Worm (Caenorhabditis elegans) whole organism, young adult: ENCODE measurements around the gene K05B2.2.
A peak's percentile ranks its signal among the peaks of the same experiment; 100 is the strongest.

ENCODE experiments used
- F39B2.1 ChIP-seq: fragments of 200-800 bp; sonication (Bioruptor generic); IDR thresholded peaks from 2 replicates; pipeline ENCODE4 v1.3.6; 2022; ENCODE audit warnings: missing genetic modification reagents, missing genetic modification characterization, missing compliant biosample characterization
- K11D2.4 ChIP-seq: fragments of 200-800 bp; sonication (Bioruptor generic); IDR thresholded peaks from 2 replicates; pipeline ENCODE4 v1.3.6; 2022; ENCODE audit warnings: missing genetic modification reagents, missing genetic modification characterization, missing compliant biosample characterization
- Y56A3A.18 ChIP-seq: fragments of 200-800 bp; sonication (Bioruptor generic); IDR thresholded peaks from 2 replicates; pipeline ENCODE4 v1.3.6; 2022; ENCODE audit warnings: missing genetic modification reagents, missing genetic modification characterization, missing compliant biosample characterization
- ZK185.1 ChIP-seq: sonication (generic microtip); optimal IDR thresholded peaks from 2 replicates; lab custom pipeline; 2016; ENCODE audit warnings: mild to moderate bottlenecking, missing genetic modification characterization, missing compliant biosample characterization; ENCODE audit not compliant: poor library complexity, severe bottlenecking
- ama-1 ChIP-seq, 3 experiments: fragments of 150-350 bp in 1 of 3; sonication (generic microtip) in 2 of 3; optimal IDR thresholded peaks; 2 replicates each; lab custom pipeline; 2014 to 2018; ENCODE audit warnings: missing biosample characterization in 2 of 3, missing genetic modification characterization in 2 of 3, missing genetic modification reagents in 2 of 3
- aptf-2 ChIP-seq: fragments of 200-800 bp; sonication (Bioruptor generic); conservative IDR thresholded peaks from 2 replicates; pipeline ENCODE4 v1.3.6; 2022; ENCODE audit warnings: missing genetic modification reagents, missing genetic modification characterization, missing compliant biosample characterization
- attf-6 ChIP-seq: fragments of 200-800 bp; sonication (Bioruptor generic); IDR thresholded peaks from 2 replicates; pipeline ENCODE4 v1.3.6; 2022; ENCODE audit warnings: missing genetic modification reagents, missing genetic modification characterization, missing compliant biosample characterization
- ceh-27 ChIP-seq: fragments of 200-800 bp; sonication (Bioruptor generic); optimal IDR thresholded peaks from 2 replicates; lab custom pipeline; 2018; ENCODE audit warnings: mild to moderate bottlenecking, missing genetic modification characterization, moderate library complexity, missing compliant biosample characterization
- ceh-40 ChIP-seq: fragments of 200-800 bp; sonication (Bioruptor generic); IDR thresholded peaks from 2 replicates; pipeline ENCODE4 v1.3.6; 2022; ENCODE audit warnings: missing genetic modification characterization, missing compliant biosample characterization
- dox-1 ChIP-seq: fragments of 200-800 bp; sonication (Bioruptor generic); IDR thresholded peaks from 2 replicates; pipeline ENCODE4 v1.3.6; 2022; ENCODE audit warnings: missing genetic modification reagents, missing genetic modification characterization, missing compliant biosample characterization
- dpff-1 ChIP-seq: sonication (generic microtip); optimal IDR thresholded peaks from 2 replicates; lab custom pipeline; 2017; ENCODE audit warnings: mild to moderate bottlenecking, missing genetic modification characterization, missing compliant biosample characterization
- dpl-1 ChIP-seq: fragments of 150-350 bp; optimal IDR thresholded peaks from 2 replicates; lab custom pipeline; 2014; ENCODE audit warnings: missing biosample characterization, missing genetic modification reagents, missing genetic modification characterization
- egl-44 ChIP-seq: fragments of 200-800 bp; sonication (Bioruptor generic); IDR thresholded peaks from 2 replicates; pipeline ENCODE4 v1.3.6; 2022; ENCODE audit warnings: missing genetic modification reagents, missing genetic modification characterization, missing compliant biosample characterization
- egrh-3 ChIP-seq: fragments of 200-800 bp; sonication (Bioruptor generic); IDR thresholded peaks from 2 replicates; pipeline ENCODE4 v1.3.6; 2022; ENCODE audit warnings: missing genetic modification reagents, missing genetic modification characterization, missing compliant biosample characterization
- hmg-20 ChIP-seq: fragments of 200-800 bp; sonication (Bioruptor generic); IDR thresholded peaks from 2 replicates; pipeline ENCODE4 v1.3.6; 2022; ENCODE audit warnings: missing genetic modification reagents, missing genetic modification characterization, missing compliant biosample characterization
- hrde-1 ChIP-seq: sonication (generic microtip); optimal IDR thresholded peaks from 2 replicates; lab custom pipeline; 2016; ENCODE audit warnings: missing genetic modification characterization, mild to moderate bottlenecking, missing compliant biosample characterization, moderate library complexity, missing genotype, missing genetic modification reagents, borderline replicate concordance
- let-526 ChIP-seq: fragments of 200-800 bp; sonication (Bioruptor generic); IDR thresholded peaks from 2 replicates; pipeline ENCODE4 v1.3.6; 2022; ENCODE audit warnings: missing genetic modification reagents, missing genetic modification characterization, missing compliant biosample characterization
- lin-40 ChIP-seq: sonication (generic microtip); optimal IDR thresholded peaks from 2 replicates; lab custom pipeline; 2016; ENCODE audit warnings: missing genetic modification characterization, mild to moderate bottlenecking, missing compliant biosample characterization, missing genotype, missing genetic modification reagents
- lin-54 ChIP-seq: fragments of 200-800 bp; sonication (Bioruptor generic); optimal IDR thresholded peaks from 2 replicates; lab custom pipeline; 2018; ENCODE audit warnings: mild to moderate bottlenecking, missing genetic modification characterization, missing compliant biosample characterization
- lsy-27 ChIP-seq: sonication (generic microtip); optimal IDR thresholded peaks from 2 replicates; lab custom pipeline; 2017; ENCODE audit warnings: missing genetic modification characterization, mild to moderate bottlenecking, missing compliant biosample characterization, antibody characterized with exemption, missing genotype, borderline replicate concordance; ENCODE audit not compliant: insufficient read depth
- madf-3 ChIP-seq: fragments of 200-800 bp; sonication (Bioruptor generic); IDR thresholded peaks from 2 replicates; pipeline ENCODE4 v1.3.6; 2022; ENCODE audit warnings: missing genetic modification reagents, missing genetic modification characterization, missing compliant biosample characterization
- madf-8 ChIP-seq: fragments of 200-800 bp; sonication (Bioruptor generic); conservative IDR thresholded peaks from 2 replicates; pipeline ENCODE4 v1.3.6; 2022; ENCODE audit warnings: missing genetic modification reagents, missing genetic modification characterization, missing compliant biosample characterization
- mcd-1 ChIP-seq: fragments of 200-800 bp; sonication (Bioruptor generic); IDR thresholded peaks from 2 replicates; pipeline ENCODE4 v1.3.6; 2022; ENCODE audit warnings: missing genetic modification reagents, missing genetic modification characterization, missing compliant biosample characterization
- mes-4 ChIP-seq: sonication (generic microtip); optimal IDR thresholded peaks from 2 replicates; lab custom pipeline; 2016; ENCODE audit warnings: missing genotype, missing genetic modification characterization, missing compliant biosample characterization
- mxl-1 ChIP-seq: sonication (generic microtip); optimal IDR thresholded peaks from 2 replicates; lab custom pipeline; 2016; ENCODE audit warnings: missing genetic modification characterization, missing compliant biosample characterization
- nhr-120 ChIP-seq: fragments of 200-800 bp; sonication (Bioruptor generic); IDR thresholded peaks from 2 replicates; pipeline ENCODE4 v1.3.6; 2022; ENCODE audit warnings: missing genetic modification characterization, missing compliant biosample characterization
- rcor-1 ChIP-seq: fragments of 200-800 bp; sonication (Bioruptor generic); IDR thresholded peaks from 2 replicates; pipeline ENCODE4 v1.3.6; 2022; ENCODE audit warnings: missing genetic modification reagents, missing genetic modification characterization, missing compliant biosample characterization
- rpc-1 ChIP-seq, 2 experiments: fragments of 150-350 bp in 1 of 2; sonication (generic microtip) in 1 of 2; optimal IDR thresholded peaks; 2 replicates each; lab custom pipeline; 2014 to 2018; ENCODE audit warnings: missing biosample characterization in 1 of 2, missing genetic modification characterization in 1 of 2, missing genetic modification reagents in 1 of 2, missing genotype in 1 of 2
- sea-2 ChIP-seq: fragments of 200-800 bp; sonication (Bioruptor generic); IDR thresholded peaks from 2 replicates; pipeline ENCODE4 v1.3.6; 2022; ENCODE audit warnings: missing genetic modification characterization, missing compliant biosample characterization
- snpc-4 ChIP-seq, 5 experiments: fragments of 150-350 bp in 1 of 5; sonication (generic microtip) in 4 of 5; optimal IDR thresholded peaks; 2 replicates each; lab custom pipeline; 2014 to 2018; ENCODE audit warnings: missing genetic modification characterization in 5 of 5, missing biosample characterization in 3 of 5, antibody characterized with exemption in 2 of 5, mild to moderate bottlenecking in 2 of 5, missing compliant biosample characterization in 2 of 5, missing genotype in 2 of 5, moderate library complexity in 2 of 5, missing genetic modification reagents in 1 of 5
- somi-1 ChIP-seq: fragments of 200-800 bp; sonication (Bioruptor generic); optimal IDR thresholded peaks from 2 replicates; lab custom pipeline; 2018; ENCODE audit warnings: mild to moderate bottlenecking, missing genetic modification characterization, missing compliant biosample characterization
- tbx-9 ChIP-seq: sonication (generic microtip); optimal IDR thresholded peaks from 2 replicates; lab custom pipeline; 2016; ENCODE audit warnings: borderline replicate concordance, missing genetic modification characterization, inconsistent platforms, missing compliant biosample characterization
- tlf-1 ChIP-seq: fragments of 200-800 bp; sonication (Bioruptor generic); optimal IDR thresholded peaks from 2 replicates; lab custom pipeline; 2018; ENCODE audit warnings: mild to moderate bottlenecking, missing genetic modification characterization, missing compliant biosample characterization
- unc-130 ChIP-seq: sonication (generic microtip); optimal IDR thresholded peaks from 2 replicates; lab custom pipeline; 2016; ENCODE audit warnings: missing genetic modification reagents, missing genetic modification characterization, missing compliant biosample characterization
- unc-62 ChIP-seq: fragments of 150-350 bp; optimal IDR thresholded peaks from 2 replicates; lab custom pipeline; 2014; ENCODE audit warnings: missing biosample characterization, missing genetic modification reagents, missing genetic modification characterization
- xnd-1 ChIP-seq: sonication (generic microtip); optimal IDR thresholded peaks from 2 replicates; lab custom pipeline; 2016; ENCODE audit warnings: missing genotype, missing genetic modification reagents, missing genetic modification characterization, missing compliant biosample characterization
- zfh-2 ChIP-seq: fragments of 200-800 bp; sonication (Bioruptor generic); conservative IDR thresholded peaks from 2 replicates; pipeline ENCODE4 v1.3.6; 2022; ENCODE audit warnings: missing genetic modification reagents, missing genetic modification characterization, missing compliant biosample characterization
- ztf-28 ChIP-seq: fragments of 200-800 bp; sonication (Bioruptor generic); IDR thresholded peaks from 2 replicates; pipeline ENCODE4 v1.3.6; 2022; ENCODE audit warnings: missing genetic modification reagents, missing genetic modification characterization, missing compliant biosample characterization
- ztf-3 ChIP-seq: fragments of 200-800 bp; sonication (Bioruptor generic); optimal IDR thresholded peaks from 2 replicates; lab custom pipeline; 2018; ENCODE audit warnings: mild to moderate bottlenecking, missing genetic modification characterization, missing compliant biosample characterization
- ztf-6 ChIP-seq: fragments of 200-800 bp; sonication (Bioruptor generic); IDR thresholded peaks from 2 replicates; pipeline ENCODE4 v1.3.6; 2022; ENCODE audit warnings: missing genetic modification reagents, missing genetic modification characterization, missing compliant biosample characterization

The K05B2.2 gene

ce11 chrX:4947749-4948148 is 41.9 kb downstream of the K05B2.2 start, which contains the start of gene tyra-3:
Gene tyra-3, plus strand, starts transcription at chrX:4948049.
- TF ChIP-seq mes-4 (tag; lab: Kevin White, UChicago), result no peak
- TF ChIP-seq ztf-6 (GFP tag; lab: Robert Waterston, UW), result no peak
- no peak for TF ChIP-seq let-526
- no peak for TF ChIP-seq lin-54
- no peak for TF ChIP-seq egl-44 (GFP tag; lab: Robert Waterston, UW)
- no peak for TF ChIP-seq ztf-28 (GFP tag; lab: Robert Waterston, UW)
- TF ChIP-seq dpl-1 (GFP tag; lab: Kevin White, UChicago), result no peak
- TF ChIP-seq mxl-1 (tag; lab: Kevin White, UChicago), result no peak
- no peak for TF ChIP-seq lin-40 (tag; lab: Kevin White, UChicago)
- TF ChIP-seq rcor-1, result no peak
- TF ChIP-seq ceh-40 (GFP tag; lab: Robert Waterston, UW), result no peak
- no peak for TF ChIP-seq aptf-2 (GFP tag; lab: Robert Waterston, UW)
- TF ChIP-seq xnd-1 (tag; lab: Kevin White, UChicago), result no peak
- TF ChIP-seq unc-62 (GFP tag; lab: Kevin White, UChicago), result no peak
- TF ChIP-seq ztf-3, result no peak
- TF ChIP-seq ama-1 (optimal IDR thresholded peaks at IDR 0.05; lab: Kevin White, UChicago), result no peak
- no peak for TF ChIP-seq ama-1 (GFP tag; optimal IDR thresholded peaks at IDR 0.05; lab: Kevin White, UChicago)

ce11 chrX:4957259-4957658 is 51.4 kb downstream of the K05B2.2 start, which contains the start of gene M03F4.4:
Gene M03F4.4, minus strand, starts transcription at chrX:4957418.
- TF ChIP-seq hrde-1 (tag; lab: Kevin White, UChicago) (no peak), zfh-2 (peak; percentile 66), Y56A3A.18 (GFP tag; lab: Robert Waterston, UW) (no peak), tbx-9 (tag; lab: Kevin White, UChicago) (no peak), F39B2.1 (no peak)

- TF ChIP-seq lin-40 (tag; lab: Kevin White, UChicago) (no peak), madf-8 (GFP tag; lab: Robert Waterston, UW) (no peak)
Observed at ce11 chrX:4958986-4959385, 53.1 kb downstream of the K05B2.2 start.

- 0 out of 2 replicates have a peak, but pooled peaks have one; percentile 30 for TF ChIP-seq zfh-2
- TF ChIP-seq tbx-9 (tag; lab: Kevin White, UChicago), result no peak
- TF ChIP-seq rpc-1 (optimal IDR thresholded peaks at IDR 0.05; lab: Kevin White, UChicago), result no peak
- no peak for TF ChIP-seq rpc-1 (tag; optimal IDR thresholded peaks at IDR 0.05; lab: Kevin White, UChicago)
Observed at ce11 chrX:4959440-4959839, 53.6 kb downstream of the K05B2.2 start.

- TF ChIP-seq egrh-3 (GFP tag; lab: Robert Waterston, UW) (peak; percentile 43; the same call in 1 of the 2 replicates), K11D2.4 (GFP tag; lab: Robert Waterston, UW) (0 out of 2 replicates have a peak, but pooled peaks have one; percentile 43), lsy-27 (tag; lab: Kevin White, UChicago) (no peak), madf-8 (GFP tag; lab: Robert Waterston, UW) (no peak), ama-1 (optimal IDR thresholded peaks at IDR 0.05; lab: Kevin White, UChicago) (peak; percentile 84), ama-1 (GFP tag; optimal IDR thresholded peaks at IDR 0.05; lab: Kevin White, UChicago) (peak in 1 of 2 experiments; percentile 26), dox-1 (GFP tag; lab: Robert Waterston, UW) (peak; percentile 23; the same call in 1 of the 2 replicates), ceh-27 (GFP tag; lab: Kevin White, UChicago) (peak; percentile 68), ZK185.1 (peak; percentile 1), hmg-20 (GFP tag; lab: Robert Waterston, UW) (no peak), mcd-1 (GFP tag; lab: Robert Waterston, UW) (peak; percentile 48; the same call in 1 of the 2 replicates), somi-1 (peak; percentile 41), dpff-1 (tag; lab: Kevin White, UChicago) (no peak), nhr-120 (no peak), snpc-4 (GFP tag; optimal IDR thresholded peaks at IDR 0.05; lab: Kevin White, UChicago) (no peak), snpc-4 (tag; optimal IDR thresholded peaks at IDR 0.05; lab: Kevin White, UChicago) (no peak), unc-130 (no peak), madf-3 (no peak), sea-2 (0 out of 2 replicates have a peak, but pooled peaks have one; percentile 54), tlf-1 (GFP tag; lab: Kevin White, UChicago) (no peak), attf-6 (no peak)
Observed at ce11 chrX:4960422-4960821, 54.5 kb downstream of the K05B2.2 start, which contains the start of gene act-4. Gene act-4, plus strand, starts transcription at chrX:4960621.
